Worm (Caenorhabditis elegans) whole organism, midembryonic: ENCODE results near the gene hmit-1.2.

Experiments used
- T22C8.4 ChIP-seq: fragments of 200-800 bp; sonication (Bioruptor generic); IDR thresholded peaks from 2 replicates; pipeline ENCODE4 v1.3.6; 2022; ENCODE audit warnings: missing genetic modification characterization, missing compliant biosample characterization
- cog-1 ChIP-seq: sonication (generic microtip); optimal IDR thresholded peaks from 2 replicates; lab custom pipeline; 2016; ENCODE audit warnings: missing genetic modification characterization, missing compliant biosample characterization
- flt-1 ChIP-seq: fragments of 200-800 bp; sonication (Bioruptor generic); IDR thresholded peaks from 2 replicates; pipeline ENCODE4 v1.3.6; 2022; ENCODE audit warnings: missing genetic modification characterization, missing compliant biosample characterization
- klf-2 ChIP-seq: fragments of 200-800 bp; sonication (Bioruptor generic); conservative IDR thresholded peaks from 2 replicates; pipeline ENCODE4 v1.3.6; 2022; ENCODE audit warnings: missing genetic modification reagents, missing genetic modification characterization, missing compliant biosample characterization
- med-1 ChIP-seq: sonication (generic microtip); optimal IDR thresholded peaks from 2 replicates; lab custom pipeline; 2017; ENCODE audit warnings: missing genetic modification characterization, mild to moderate bottlenecking, missing compliant biosample characterization, antibody characterized with exemption, missing genetic modification reagents; ENCODE audit not compliant: insufficient read depth
- ref-1 ChIP-seq: fragments of 200-800 bp; sonication (Bioruptor generic); conservative IDR thresholded peaks from 2 replicates; pipeline ENCODE4 v1.3.6; 2022; ENCODE audit warnings: missing genetic modification reagents, missing genetic modification characterization, missing compliant biosample characterization
- ztf-23 ChIP-seq: fragments of 200-800 bp; sonication (Bioruptor generic); IDR thresholded peaks from 2 replicates; pipeline ENCODE4 v1.3.6; 2022; ENCODE audit warnings: missing genetic modification reagents, missing genetic modification characterization, missing compliant biosample characterization
- ztf-29 ChIP-seq: fragments of 200-800 bp; sonication (Bioruptor generic); IDR thresholded peaks from 2 replicates; pipeline ENCODE4 v1.3.6; 2022; ENCODE audit warnings: missing genetic modification reagents, missing genetic modification characterization, missing compliant biosample characterization

ce11 chrV:18556488-18556887 is 31.9 kb downstream of the hmit-1.2 start, which contains the start of the genes ttr-24 and ttr-25:
- TF ChIP-seq ztf-29 (GFP tag; lab: Robert Waterston, UW): no peak
- no peak for TF ChIP-seq cog-1 (tag; lab: Kevin White, UChicago)
- TF ChIP-seq flt-1 (GFP tag; lab: Robert Waterston, UW): no peak
- no peak for TF ChIP-seq T22C8.4 (GFP tag; lab: Robert Waterston, UW)
- no peak for TF ChIP-seq klf-2 (GFP tag; lab: Robert Waterston, UW)
- TF ChIP-seq ref-1 (GFP tag; lab: Robert Waterston, UW): no peak
- TF ChIP-seq med-1 (GFP tag; lab: Kevin White, UChicago): no peak
- no peak for TF ChIP-seq ztf-23 (GFP tag; lab: Robert Waterston, UW)
